Worm (Caenorhabditis elegans): Measurements from ENCODE around the gene sth-1.

sth-1 gene

ce11 chrV:8039606-8040005 is 12.3 kb upstream of the sth-1 start:
- TF ChIP-seq nhr-77 (tag; optimal IDR thresholded peaks at IDR 0.05) (no peak), ama-1 (optimal IDR thresholded peaks at IDR 0.05) (peak; percentile 86), nhr-25 (tag; optimal IDR thresholded peaks at IDR 0.05) (peak; percentile 40)

- TF ChIP-seq hmg-11 (tag; optimal IDR thresholded peaks at IDR 0.05) (no peak), elt-3 (tag; optimal IDR thresholded peaks at IDR 0.05) (peak in 1 of 3 experiments; percentile 13), ceh-82 (tag; optimal IDR thresholded peaks at IDR 0.05) (no peak), fos-1 (tag; optimal IDR thresholded peaks at IDR 0.05) (peak; percentile 63), elt-1 (tag; optimal IDR thresholded peaks at IDR 0.05) (no peak), lsy-12 (tag; optimal IDR thresholded peaks at IDR 0.05) (peak; percentile 25), nhr-43 (tag; optimal IDR thresholded peaks at IDR 0.05; ENCODE audit: poor library complexity, severe bottlenecking) (peak; percentile 94), elt-2 (tag; optimal IDR thresholded peaks at IDR 0.05) (no peak), ceh-9 (tag; optimal IDR thresholded peaks at IDR 0.05) (no peak), lin-39 (tag; optimal IDR thresholded peaks at IDR 0.05) (no peak), tbx-2 (tag; optimal IDR thresholded peaks at IDR 0.05) (peak; percentile 4), ama-1 (optimal IDR thresholded peaks at IDR 0.05) (peak; percentile 84), nhr-23 (tag; optimal IDR thresholded peaks at IDR 0.05) (peak; percentile 95), ceh-16 (tag; optimal IDR thresholded peaks at IDR 0.05) (no peak), nhr-25 (tag; optimal IDR thresholded peaks at IDR 0.05) (peak; percentile 64), egl-5 (tag; optimal IDR thresholded peaks at IDR 0.05) (no peak)
Observed at ce11 chrV:8040247-8041084, 11.5 kb upstream of the sth-1 start.

ce11 chrV:8041336-8041868 is 10.5 kb upstream of the sth-1 start:
- TF ChIP-seq nhr-11 (tag; optimal IDR thresholded peaks at IDR 0.05) (no peak), nhr-12 (tag; optimal IDR thresholded peaks at IDR 0.05) (no peak), R02D3.7 (tag; optimal IDR thresholded peaks at IDR 0.05) (no peak), pha-4 (tag; optimal IDR thresholded peaks at IDR 0.05) (no peak), elt-3 (tag; optimal IDR thresholded peaks at IDR 0.05) (no peak), skn-1 (tag; optimal IDR thresholded peaks at IDR 0.05) (no peak), nhr-25 (tag; optimal IDR thresholded peaks at IDR 0.05) (no peak), elt-2 (tag; optimal IDR thresholded peaks at IDR 0.05) (no peak), snpc-4 (tag; optimal IDR thresholded peaks at IDR 0.05) (no peak), nhr-76 (tag; optimal IDR thresholded peaks at IDR 0.05) (no peak), ztf-11 (tag; optimal IDR thresholded peaks at IDR 0.05) (no peak), ceh-28 (tag; optimal IDR thresholded peaks at IDR 0.05) (no peak), ceh-16 (tag; optimal IDR thresholded peaks at IDR 0.05) (no peak), eor-1 (tag; optimal IDR thresholded peaks at IDR 0.05) (no peak), lin-39 (tag; optimal IDR thresholded peaks at IDR 0.05) (no peak), lsy-12 (tag; optimal IDR thresholded peaks at IDR 0.05) (no peak), egl-27 (tag; optimal IDR thresholded peaks at IDR 0.05) (no peak)

- TF ChIP-seq nhr-25 (tag; optimal IDR thresholded peaks at IDR 0.05): peak; percentile 64
- TF ChIP-seq elt-2 (tag; optimal IDR thresholded peaks at IDR 0.05): no peak
- peak; percentile 48 for TF ChIP-seq nhr-23 (tag; optimal IDR thresholded peaks at IDR 0.05)
- no peak for TF ChIP-seq pha-4 (tag; optimal IDR thresholded peaks at IDR 0.05)
- no peak for TF ChIP-seq nhr-12 (tag; optimal IDR thresholded peaks at IDR 0.05)
Observed at ce11 chrV:8043664-8044063, 8.3 kb upstream of the sth-1 start.

- TF ChIP-seq nhr-25 (tag; optimal IDR thresholded peaks at IDR 0.05): peak; percentile 66
- TF ChIP-seq nhr-23 (tag; optimal IDR thresholded peaks at IDR 0.05): peak; percentile 45
- no peak for TF ChIP-seq nhr-77 (tag; optimal IDR thresholded peaks at IDR 0.05)
- TF ChIP-seq elt-1 (tag; optimal IDR thresholded peaks at IDR 0.05): peak; percentile 35
- no peak for TF ChIP-seq sea-2 (GFP tag; optimal IDR thresholded peaks at IDR 0.05)
Observed at ce11 chrV:8044957-8045356, 7.0 kb upstream of the sth-1 start.

- TF ChIP-seq ZK546.5 (tag; optimal IDR thresholded peaks at IDR 0.05) (no peak), nhr-67 (tag; optimal IDR thresholded peaks at IDR 0.05) (no peak), nhr-23 (tag; optimal IDR thresholded peaks at IDR 0.05) (no peak), jun-1 (tag; optimal IDR thresholded peaks at IDR 0.05) (no peak), ceh-28 (tag; optimal IDR thresholded peaks at IDR 0.05) (no peak), nhr-12 (tag; optimal IDR thresholded peaks at IDR 0.05) (no peak), lsy-12 (tag; optimal IDR thresholded peaks at IDR 0.05) (no peak), fos-1 (tag; optimal IDR thresholded peaks at IDR 0.05) (no peak), mml-1 (tag; optimal IDR thresholded peaks at IDR 0.05) (no peak), aly-2 (tag; optimal IDR thresholded peaks at IDR 0.05) (no peak), ceh-16 (tag; optimal IDR thresholded peaks at IDR 0.05) (no peak)
Observed at ce11 chrV:8046706-8047105, 5.2 kb upstream of the sth-1 start, which contains the start of gene ZC513.3. Gene ZC513.3, plus strand, starts transcription at chrV:8047006.
